Worm (Caenorhabditis elegans) whole organism, late embryonic: ENCODE results near the gene C05D11.8.

Experiments
- ceh-18 ChIP-seq: sonication (generic microtip); optimal IDR thresholded peaks from 2 replicates; lab custom pipeline; 2016; ENCODE audit warnings: missing genetic modification characterization, missing compliant biosample characterization
- fkh-10 ChIP-seq: fragments of 150-350 bp; optimal IDR thresholded peaks from 2 replicates; lab custom pipeline; 2014; ENCODE audit warnings: missing biosample characterization, missing genetic modification reagents, missing genetic modification characterization
- lin-11 ChIP-seq: fragments of 200-800 bp; sonication (Bioruptor generic); optimal IDR thresholded peaks from 2 replicates; lab custom pipeline; 2018; ENCODE audit warnings: mild to moderate bottlenecking, missing genetic modification characterization, missing compliant biosample characterization
- pqm-1 ChIP-seq: sonication (generic microtip); optimal IDR thresholded peaks from 2 replicates; lab custom pipeline; 2016; ENCODE audit warnings: missing genetic modification characterization, missing compliant biosample characterization

DNA sequence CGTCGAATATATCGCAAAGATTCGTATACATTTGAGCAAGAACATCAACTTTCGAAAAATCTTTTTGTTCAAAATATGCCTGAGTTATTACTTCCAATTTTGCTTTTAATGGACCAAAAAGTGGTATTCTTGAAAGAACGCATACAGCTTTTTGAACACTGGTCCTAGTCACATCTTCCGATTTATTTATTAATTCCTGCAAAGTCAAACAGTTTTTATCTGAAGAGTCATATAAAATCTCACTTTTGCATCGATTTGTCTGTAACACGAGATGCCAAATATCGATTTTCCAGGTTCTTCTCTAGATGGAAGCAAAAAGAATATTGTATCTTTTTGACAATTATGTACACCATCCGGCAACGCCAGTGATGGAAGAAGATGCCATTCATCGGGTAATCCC, 22.7 kb upstream of the C05D11.8 start:
- TF ChIP-seq ceh-18 (no peak), fkh-10 (GFP tag; lab: Kevin White, UChicago) (no peak), pqm-1 (tag; lab: Kevin White, UChicago) (no peak), lin-11 (tag; lab: Kevin White, UChicago) (no peak)
